Worm (Caenorhabditis elegans) whole organism, early embryonic: ENCODE data around the gene C33H5.16.

Experiments
- B0310.2 ChIP-seq: sonication (generic microtip); optimal IDR thresholded peaks from 2 replicates; lab custom pipeline; 2016; ENCODE audit warnings: mild to moderate bottlenecking, missing genetic modification characterization, missing compliant biosample characterization
- F13C5.2 ChIP-seq: sonication (generic microtip); optimal IDR thresholded peaks from 2 replicates; lab custom pipeline; 2017; ENCODE audit warnings: mild to moderate bottlenecking, missing genetic modification characterization, inconsistent platforms, missing compliant biosample characterization
- ama-1 ChIP-seq: fragments of 150-350 bp; optimal IDR thresholded peaks from 2 replicates; lab custom pipeline; 2014
- ceh-13 ChIP-seq: fragments of 200-800 bp; sonication (Bioruptor generic); optimal IDR thresholded peaks from 2 replicates; lab custom pipeline; 2018; ENCODE audit warnings: mild to moderate bottlenecking, missing genetic modification characterization, missing compliant biosample characterization
- ceh-36 ChIP-seq: sonication (generic microtip); optimal IDR thresholded peaks from 2 replicates; lab custom pipeline; 2016; ENCODE audit warnings: missing genetic modification characterization, inconsistent platforms, missing compliant biosample characterization
- flt-1 ChIP-seq: fragments of 200-800 bp; sonication (Bioruptor generic); IDR thresholded peaks from 2 replicates; pipeline ENCODE4 v1.3.6; 2022; ENCODE audit warnings: missing genetic modification characterization, missing compliant biosample characterization
- hmbx-1 ChIP-seq: sonication (generic microtip); optimal IDR thresholded peaks from 2 replicates; lab custom pipeline; 2016; ENCODE audit warnings: mild to moderate bottlenecking, missing genetic modification characterization, missing compliant biosample characterization
- hmg-4 ChIP-seq: fragments of 200-800 bp; sonication (Bioruptor generic); optimal IDR thresholded peaks from 2 replicates; lab custom pipeline; 2018; ENCODE audit warnings: mild to moderate bottlenecking, missing genetic modification characterization, missing compliant biosample characterization
- scrt-1 ChIP-seq: fragments of 200-800 bp; sonication (Bioruptor generic); IDR thresholded peaks from 2 replicates; pipeline ENCODE4 v1.3.6; 2022; ENCODE audit warnings: missing genetic modification characterization, missing compliant biosample characterization
- sea-1 ChIP-seq: fragments of 200-800 bp; sonication (Bioruptor generic); conservative IDR thresholded peaks from 2 replicates; pipeline ENCODE4 v1.3.6; 2022; ENCODE audit warnings: missing genetic modification characterization, missing compliant biosample characterization
- tbx-11 ChIP-seq: fragments of 200-800 bp; sonication (Bioruptor generic); IDR thresholded peaks from 2 replicates; pipeline ENCODE4 v1.3.6; 2022; ENCODE audit warnings: missing genetic modification characterization, missing compliant biosample characterization
- tra-4 ChIP-seq: sonication (generic microtip); optimal IDR thresholded peaks from 2 replicates; lab custom pipeline; 2017; ENCODE audit warnings: missing genetic modification characterization, missing compliant biosample characterization

DNA sequence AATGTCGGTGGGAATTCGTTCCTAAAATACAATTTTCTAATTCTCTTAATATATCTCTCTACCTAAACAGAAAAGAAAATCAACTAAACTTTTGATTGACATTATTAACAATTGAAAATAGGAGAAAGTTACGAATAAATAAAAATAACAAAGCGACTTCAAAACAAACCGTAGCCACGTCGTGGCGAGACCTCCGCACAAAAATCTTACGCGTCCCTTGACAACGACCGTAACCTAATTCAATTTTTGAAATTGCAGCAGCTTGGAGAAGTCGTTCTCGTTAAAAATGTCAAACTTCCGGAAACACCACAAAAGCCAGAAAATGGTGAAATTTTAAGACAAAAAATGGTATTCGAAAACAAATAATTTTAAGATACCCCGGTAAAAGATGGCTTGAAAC, 38.8 kb downstream of the C33H5.16 start:
- TF ChIP-seq ama-1 (lab: Kevin White, UChicago) (no peak), B0310.2 (tag; lab: Kevin White, UChicago) (no peak), flt-1 (no peak), ceh-13 (GFP tag; lab: Kevin White, UChicago) (no peak), scrt-1 (GFP tag; lab: Robert Waterston, UW) (no peak), tra-4 (no peak), ceh-36 (no peak), hmg-4 (GFP tag; lab: Kevin White, UChicago) (no peak), hmbx-1 (tag; lab: Kevin White, UChicago) (no peak), sea-1 (GFP tag; lab: Robert Waterston, UW) (no peak), F13C5.2 (tag; lab: Kevin White, UChicago) (no peak), tbx-11 (no peak)
